Worm (Caenorhabditis elegans) whole organism, L2 larva: ENCODE results near the gene crb-3.

Experiments used
- C34F6.9 ChIP-seq: fragments of 150-350 bp; optimal IDR thresholded peaks from 2 replicates; lab custom pipeline; 2014; ENCODE audit warnings: missing biosample characterization, missing genetic modification characterization
- F13H6.1 ChIP-seq: sonication (generic microtip); optimal IDR thresholded peaks from 2 replicates; lab custom pipeline; 2016; ENCODE audit warnings: missing genetic modification characterization, missing compliant biosample characterization
- R02D3.7 ChIP-seq: fragments of 150-350 bp; optimal IDR thresholded peaks from 2 replicates; lab custom pipeline; 2014; ENCODE audit warnings: missing biosample characterization, missing genetic modification characterization
- Y55F3AM.14 ChIP-seq: fragments of 200-800 bp; sonication (Bioruptor generic); optimal IDR thresholded peaks from 2 replicates; lab custom pipeline; 2018; ENCODE audit warnings: mild to moderate bottlenecking, missing genetic modification characterization, missing compliant biosample characterization
- ZK546.5 ChIP-seq: sonication (generic microtip); optimal IDR thresholded peaks from 2 replicates; lab custom pipeline; 2017; ENCODE audit warnings: missing biosample characterization, missing genetic modification characterization
- aly-2 ChIP-seq: fragments of 150-350 bp; optimal IDR thresholded peaks from 2 replicates; lab custom pipeline; 2014; ENCODE audit warnings: missing biosample characterization, missing genetic modification characterization
- ama-1 ChIP-seq: fragments of 150-350 bp; optimal IDR thresholded peaks from 2 replicates; lab custom pipeline; 2018; ENCODE audit warnings: inconsistent platforms
- blmp-1 ChIP-seq: sonication (generic microtip); optimal IDR thresholded peaks from 2 replicates; lab custom pipeline; 2017; ENCODE audit warnings: missing genetic modification characterization, mild to moderate bottlenecking, missing compliant biosample characterization, antibody characterized with exemption, moderate library complexity; ENCODE audit not compliant: insufficient read depth
- ceh-16 ChIP-seq: fragments of 150-350 bp; optimal IDR thresholded peaks from 2 replicates; lab custom pipeline; 2014; ENCODE audit warnings: missing biosample characterization, missing genetic modification characterization
- ceh-82 ChIP-seq: fragments of 150-350 bp; optimal IDR thresholded peaks from 2 replicates; lab custom pipeline; 2014; ENCODE audit warnings: missing biosample characterization, missing genetic modification characterization
- crh-2 ChIP-seq: sonication (generic microtip); optimal IDR thresholded peaks from 2 replicates; lab custom pipeline; 2017; ENCODE audit warnings: missing biosample characterization, missing genetic modification characterization
- dmd-4 ChIP-seq: sonication (generic microtip); optimal IDR thresholded peaks from 2 replicates; lab custom pipeline; 2017; ENCODE audit warnings: missing biosample characterization, missing genetic modification characterization
- egl-27 ChIP-seq: sonication (generic microtip); optimal IDR thresholded peaks from 3 replicates; lab custom pipeline; 2017; ENCODE audit warnings: missing biosample characterization, missing genetic modification reagents, missing genetic modification characterization
- elt-1 ChIP-seq: fragments of 150-350 bp; optimal IDR thresholded peaks from 2 replicates; lab custom pipeline; 2014; ENCODE audit warnings: missing biosample characterization, missing genetic modification characterization
- elt-3 ChIP-seq: sonication (generic microtip); optimal IDR thresholded peaks from 2 replicates; lab custom pipeline; 2017; ENCODE audit warnings: missing biosample characterization, missing genetic modification characterization
- fos-1 ChIP-seq: fragments of 150-350 bp; optimal IDR thresholded peaks from 2 replicates; lab custom pipeline; 2014; ENCODE audit warnings: missing biosample characterization, missing genetic modification characterization
- gmeb-1 ChIP-seq: fragments of 150-350 bp; optimal IDR thresholded peaks from 2 replicates; lab custom pipeline; 2014; ENCODE audit warnings: missing biosample characterization, missing genetic modification characterization
- lin-13 ChIP-seq: fragments of 150-350 bp; optimal IDR thresholded peaks from 2 replicates; lab custom pipeline; 2014; ENCODE audit warnings: missing biosample characterization, missing genetic modification reagents, missing genetic modification characterization
- lin-39 ChIP-seq: fragments of 150-350 bp; optimal IDR thresholded peaks from 2 replicates; lab custom pipeline; 2014; ENCODE audit warnings: missing biosample characterization, missing genetic modification reagents, missing genetic modification characterization
- lsy-2 ChIP-seq, 2 experiments: fragments of 150-350 bp in 1 of 2; sonication (generic microtip) in 1 of 2; optimal IDR thresholded peaks; 2 replicates each; lab custom pipeline; 2014 to 2017; ENCODE audit warnings: missing biosample characterization in 2 of 2, missing genetic modification characterization in 2 of 2
- mab-5 ChIP-seq: fragments of 150-350 bp; optimal IDR thresholded peaks from 2 replicates; lab custom pipeline; 2014; ENCODE audit warnings: missing biosample characterization, missing genetic modification characterization
- mdl-1 ChIP-seq, 2 experiments: fragments of 150-350 bp in 1 of 2; sonication (generic microtip) in 1 of 2; optimal IDR thresholded peaks; 2 replicates each; lab custom pipeline; 2017; ENCODE audit warnings: missing biosample characterization in 2 of 2, missing genetic modification characterization in 2 of 2
- nhr-11 ChIP-seq: fragments of 150-350 bp; optimal IDR thresholded peaks from 2 replicates; lab custom pipeline; 2014; ENCODE audit warnings: missing biosample characterization, missing genetic modification characterization
- nhr-12 ChIP-seq: fragments of 150-350 bp; optimal IDR thresholded peaks from 2 replicates; lab custom pipeline; 2014; ENCODE audit warnings: missing biosample characterization, missing genetic modification characterization
- nhr-129 ChIP-seq: fragments of 150-350 bp; optimal IDR thresholded peaks from 2 replicates; lab custom pipeline; 2014; ENCODE audit warnings: missing biosample characterization, missing genetic modification characterization
- nhr-21 ChIP-seq: fragments of 150-350 bp; optimal IDR thresholded peaks from 2 replicates; lab custom pipeline; 2014; ENCODE audit warnings: missing biosample characterization, missing genetic modification characterization
- nhr-23 ChIP-seq: fragments of 150-350 bp; optimal IDR thresholded peaks from 2 replicates; lab custom pipeline; 2014; ENCODE audit warnings: missing biosample characterization, missing genetic modification reagents, missing genetic modification characterization
- nhr-237 ChIP-seq: fragments of 150-350 bp; optimal IDR thresholded peaks from 2 replicates; lab custom pipeline; 2014; ENCODE audit warnings: missing biosample characterization, missing genetic modification characterization
- nhr-25 ChIP-seq: fragments of 150-350 bp; sonication (generic microtip); optimal IDR thresholded peaks from 3 replicates; lab custom pipeline; 2014; ENCODE audit warnings: missing biosample characterization, missing genetic modification characterization
- peb-1 ChIP-seq: fragments of 150-350 bp; optimal IDR thresholded peaks from 2 replicates; lab custom pipeline; 2014; ENCODE audit warnings: missing biosample characterization, missing genetic modification characterization
- sem-4 ChIP-seq: fragments of 150-350 bp; optimal IDR thresholded peaks from 2 replicates; lab custom pipeline; 2014; ENCODE audit warnings: missing biosample characterization, missing genetic modification reagents, missing genetic modification characterization
- skn-1 ChIP-seq: sonication (generic microtip); optimal IDR thresholded peaks from 2 replicates; lab custom pipeline; 2017; ENCODE audit warnings: missing biosample characterization, missing genetic modification characterization
- sma-3 ChIP-seq: sonication (generic microtip); optimal IDR thresholded peaks from 2 replicates; lab custom pipeline; 2016; ENCODE audit warnings: missing genetic modification reagents, missing genetic modification characterization, missing compliant biosample characterization
- sma-9 ChIP-seq, 2 experiments: fragments of 150-350 bp in 1 of 2; sonication (generic microtip) in 1 of 2; optimal IDR thresholded peaks; 2 replicates each; lab custom pipeline; 2014 to 2016; ENCODE audit warnings: missing genetic modification characterization in 2 of 2, mild to moderate bottlenecking in 1 of 2, missing biosample characterization in 1 of 2, missing compliant biosample characterization in 1 of 2, missing genetic modification reagents in 1 of 2, moderate library complexity in 1 of 2
- unc-39 ChIP-seq: fragments of 150-350 bp; optimal IDR thresholded peaks from 2 replicates; lab custom pipeline; 2014; ENCODE audit warnings: missing biosample characterization, missing genetic modification characterization
- unc-62 ChIP-seq: fragments of 150-350 bp; optimal IDR thresholded peaks from 2 replicates; lab custom pipeline; 2014; ENCODE audit warnings: missing biosample characterization, missing genetic modification reagents, missing genetic modification characterization
- ztf-1 ChIP-seq: fragments of 200-800 bp; sonication (Bioruptor generic); conservative IDR thresholded peaks from 2 replicates; pipeline ENCODE4 v1.3.6; 2022; ENCODE audit warnings: missing genetic modification characterization, missing compliant biosample characterization
- ztf-11 ChIP-seq: sonication (generic microtip); optimal IDR thresholded peaks from 2 replicates; lab custom pipeline; 2017; ENCODE audit warnings: missing biosample characterization, missing genetic modification characterization
- ztf-4 ChIP-seq: fragments of 150-350 bp; optimal IDR thresholded peaks from 2 replicates; lab custom pipeline; 2014; ENCODE audit warnings: missing biosample characterization, missing genetic modification characterization

Gene crb-3

DNA sequence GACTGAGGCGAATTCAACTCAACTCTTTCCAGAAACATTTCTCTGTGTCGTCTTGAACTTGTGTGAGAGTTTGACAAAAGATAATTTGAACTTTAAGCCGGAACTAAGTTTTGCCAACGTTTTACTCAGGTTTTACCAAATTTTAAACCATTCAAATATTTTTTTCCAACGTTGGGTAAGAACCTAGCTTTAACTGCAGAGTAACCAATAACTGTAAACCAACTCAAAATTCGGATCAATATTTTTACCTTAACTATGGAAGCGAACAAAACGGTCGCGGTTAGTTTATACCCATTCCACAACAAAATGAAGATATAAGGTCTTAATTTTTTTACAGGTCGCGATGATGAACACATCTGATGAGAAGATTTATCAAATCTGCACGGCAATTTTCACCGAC is 30.8 kb upstream of the crb-3 start:
- TF ChIP-seq C34F6.9 (tag; lab: Kevin White, UChicago): no peak
- TF ChIP-seq Y55F3AM.14 (GFP tag; lab: Kevin White, UChicago): no peak
- TF ChIP-seq F13H6.1 (tag; lab: Kevin White, UChicago): no peak
- TF ChIP-seq elt-1: no peak
- no peak for TF ChIP-seq mab-5 (tag; lab: Kevin White, UChicago)
- TF ChIP-seq blmp-1 (tag; lab: Kevin White, UChicago): no peak
- no peak for TF ChIP-seq fos-1 (tag; lab: Kevin White, UChicago)
- no peak for TF ChIP-seq lin-39 (tag; lab: Kevin White, UChicago)
- no peak for TF ChIP-seq lin-13
- no peak for TF ChIP-seq ztf-11
- TF ChIP-seq sem-4 (tag; lab: Kevin White, UChicago): no peak
- TF ChIP-seq nhr-23 (tag; lab: Kevin White, UChicago): no peak
- no peak for TF ChIP-seq nhr-11 (tag; lab: Kevin White, UChicago)
- TF ChIP-seq ZK546.5 (tag; lab: Kevin White, UChicago): no peak
- TF ChIP-seq nhr-129 (tag; lab: Kevin White, UChicago): no peak
- TF ChIP-seq gmeb-1 (tag; lab: Kevin White, UChicago): no peak
- TF ChIP-seq sma-9 (GFP tag; optimal IDR thresholded peaks at IDR 0.05; lab: Kevin White, UChicago): no peak
- no peak for TF ChIP-seq sma-9 (tag; optimal IDR thresholded peaks at IDR 0.05; lab: Kevin White, UChicago)
- no peak for TF ChIP-seq nhr-237 (tag; lab: Kevin White, UChicago)
- TF ChIP-seq ztf-4 (tag; lab: Kevin White, UChicago): no peak

DNA sequence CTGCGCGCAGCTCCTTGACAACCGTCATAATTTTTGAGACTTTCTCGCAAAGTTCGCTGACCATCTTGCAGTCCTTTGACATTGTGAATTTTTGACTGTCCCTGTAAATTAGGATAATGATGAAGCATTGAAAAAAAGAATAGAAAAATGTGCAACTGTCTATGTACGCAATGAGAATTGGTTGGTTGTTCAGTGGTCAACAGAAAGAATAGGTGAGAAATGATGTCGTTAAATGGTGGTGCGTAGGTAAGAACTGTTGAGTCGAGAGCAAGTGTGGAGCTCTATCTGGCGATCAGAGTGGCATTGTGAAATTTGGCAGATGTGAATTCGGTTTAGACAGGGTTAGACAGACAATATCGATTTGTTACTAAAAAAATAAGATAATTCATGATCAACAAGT is 29.2 kb upstream of the crb-3 start, which contains the start of gene B0563.8:
Gene B0563.8, minus strand, starts transcription at position 101 of the 400 bp plus-strand sequence.
- no peak for TF ChIP-seq dmd-4 (tag; lab: Kevin White, UChicago)

DNA sequence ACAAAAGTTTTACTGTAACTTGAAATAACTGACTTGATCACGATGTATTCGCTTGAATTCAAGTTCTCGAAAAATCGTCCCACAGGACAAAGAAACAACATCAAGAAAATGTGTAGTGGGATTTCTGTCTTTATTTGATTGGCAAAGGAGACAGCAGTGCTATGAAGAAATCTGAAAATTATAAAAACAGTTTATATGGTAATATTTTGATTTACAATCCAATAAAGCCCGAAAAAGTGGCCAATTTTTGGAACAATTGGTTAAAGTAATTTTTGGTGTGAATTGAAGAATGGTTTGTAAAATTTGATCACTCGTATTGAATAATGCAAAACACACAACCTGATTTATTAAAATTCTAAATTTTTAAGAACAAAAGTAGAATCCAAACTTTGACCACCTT is 22.7 kb upstream of the crb-3 start, which contains the start of gene Y81B9A.4:
Gene Y81B9A.4, minus strand, starts transcription at position 101 of the 400 bp plus-strand sequence.
- no peak for TF ChIP-seq lin-13
- no peak for TF ChIP-seq nhr-12 (tag; lab: Kevin White, UChicago)
- no peak for TF ChIP-seq unc-39 (tag; lab: Kevin White, UChicago)
- no peak for TF ChIP-seq sma-3 (GFP tag; lab: Kevin White, UChicago)
- no peak for TF ChIP-seq elt-1
- TF ChIP-seq nhr-25 (tag; lab: Kevin White, UChicago): no peak
- TF ChIP-seq peb-1 (tag; lab: Kevin White, UChicago): no peak
- no peak for TF ChIP-seq elt-3 (tag; lab: Kevin White, UChicago)
- TF ChIP-seq fos-1 (tag; lab: Kevin White, UChicago): no peak
- no peak for TF ChIP-seq ztf-1 (GFP tag; lab: Robert Waterston, UW)
- no peak for TF ChIP-seq unc-62
- TF ChIP-seq nhr-23 (tag; lab: Kevin White, UChicago): no peak
- TF ChIP-seq nhr-21 (tag; lab: Kevin White, UChicago): no peak
- no peak for TF ChIP-seq aly-2 (tag; lab: Kevin White, UChicago)
- TF ChIP-seq nhr-129 (tag; lab: Kevin White, UChicago): no peak
- no peak for TF ChIP-seq ama-1 (lab: Kevin White, UChicago)

DNA sequence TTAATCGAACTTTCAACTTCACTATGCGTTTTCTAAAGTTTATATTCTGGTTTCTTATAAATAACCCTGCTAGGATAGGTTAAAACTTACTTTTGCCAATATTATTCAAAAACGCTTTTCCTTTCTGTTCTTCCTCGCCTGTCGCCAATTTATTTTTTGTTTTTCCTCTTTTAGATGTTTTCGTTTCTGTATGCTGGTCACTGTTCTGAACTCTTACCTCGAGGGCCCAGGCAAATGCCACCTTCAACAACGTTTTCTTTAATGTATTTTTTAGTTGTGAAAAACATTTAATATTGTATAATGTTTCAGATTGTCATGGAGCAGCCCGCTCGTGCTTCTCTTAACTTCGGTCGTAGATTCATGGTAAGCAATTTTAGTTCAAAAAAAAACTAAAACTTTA is 21.4 kb upstream of the crb-3 start, which contains the start of gene Y81B9A.3:
Gene Y81B9A.3, plus strand, starts transcription at position 301 of the 400 bp plus-strand sequence.
- no peak for TF ChIP-seq unc-62
- TF ChIP-seq unc-39 (tag; lab: Kevin White, UChicago): no peak
- TF ChIP-seq ztf-4 (tag; lab: Kevin White, UChicago): no peak
- no peak for TF ChIP-seq Y55F3AM.14 (GFP tag; lab: Kevin White, UChicago)
- no peak for TF ChIP-seq egl-27 (tag; lab: Kevin White, UChicago)
- TF ChIP-seq nhr-25 (tag; lab: Kevin White, UChicago): no peak
- TF ChIP-seq nhr-11 (tag; lab: Kevin White, UChicago): no peak
- TF ChIP-seq ceh-16 (tag; lab: Kevin White, UChicago): no peak
- TF ChIP-seq ceh-82 (tag; lab: Kevin White, UChicago): no peak
- TF ChIP-seq sma-3 (GFP tag; lab: Kevin White, UChicago): no peak
- TF ChIP-seq gmeb-1 (tag; lab: Kevin White, UChicago): no peak
- TF ChIP-seq lsy-2 (tag; optimal IDR thresholded peaks at IDR 0.05; lab: Kevin White, UChicago): no peak
- no peak for TF ChIP-seq mdl-1 (tag; optimal IDR thresholded peaks at IDR 0.05; lab: Kevin White, UChicago)
- no peak for TF ChIP-seq R02D3.7 (tag; lab: Kevin White, UChicago)
- TF ChIP-seq skn-1 (tag; lab: Kevin White, UChicago): no peak
- TF ChIP-seq crh-2 (tag; lab: Kevin White, UChicago): no peak
